Fruit fly (Drosophila melanogaster): Measurements from ENCODE around the gene CG12231.

The CG12231 gene

DNA sequence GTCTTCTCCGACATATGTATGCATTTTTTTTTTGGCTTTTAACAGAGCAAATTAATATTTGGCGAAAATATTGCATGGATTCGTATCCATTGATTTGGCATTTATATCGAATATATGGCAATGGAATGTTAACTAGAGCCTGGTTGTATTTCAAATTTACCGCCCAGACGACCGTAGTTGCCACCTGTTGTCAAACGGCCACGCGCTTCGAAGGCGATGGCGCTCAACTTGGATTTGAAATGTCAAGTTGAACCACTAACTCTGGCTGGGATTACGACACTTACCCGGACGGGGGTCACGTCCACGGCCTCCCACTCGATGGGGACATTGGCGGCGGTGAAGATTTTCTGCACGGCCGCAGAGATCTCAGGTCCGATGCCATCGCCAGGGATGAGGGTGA lies 11.2 kb downstream of the CG12231 start:
- TF ChIP-seq noc (tag; optimal IDR thresholded peaks at IDR 0.05): no peak

DNA sequence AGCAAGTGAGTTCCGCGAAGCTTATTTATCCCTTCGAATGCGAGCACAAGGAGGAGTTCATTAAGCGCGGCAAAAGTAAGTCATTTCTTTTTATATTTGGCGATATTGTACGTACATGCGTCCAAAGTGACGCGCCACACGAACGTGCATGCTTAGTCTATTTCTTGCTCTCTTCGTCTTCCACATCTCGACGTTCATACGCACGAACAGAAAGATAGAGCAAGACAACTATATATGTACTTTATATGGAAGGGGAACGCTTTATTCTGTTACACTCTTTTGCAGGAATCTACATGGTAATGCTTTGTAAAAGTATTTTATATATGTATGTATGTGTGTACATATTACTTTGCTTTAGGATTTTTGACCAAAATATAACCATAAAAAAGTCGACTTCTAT lies 21.3 kb downstream of the CG12231 start:
- no peak for TF ChIP-seq noc (tag; optimal IDR thresholded peaks at IDR 0.05)

DNA sequence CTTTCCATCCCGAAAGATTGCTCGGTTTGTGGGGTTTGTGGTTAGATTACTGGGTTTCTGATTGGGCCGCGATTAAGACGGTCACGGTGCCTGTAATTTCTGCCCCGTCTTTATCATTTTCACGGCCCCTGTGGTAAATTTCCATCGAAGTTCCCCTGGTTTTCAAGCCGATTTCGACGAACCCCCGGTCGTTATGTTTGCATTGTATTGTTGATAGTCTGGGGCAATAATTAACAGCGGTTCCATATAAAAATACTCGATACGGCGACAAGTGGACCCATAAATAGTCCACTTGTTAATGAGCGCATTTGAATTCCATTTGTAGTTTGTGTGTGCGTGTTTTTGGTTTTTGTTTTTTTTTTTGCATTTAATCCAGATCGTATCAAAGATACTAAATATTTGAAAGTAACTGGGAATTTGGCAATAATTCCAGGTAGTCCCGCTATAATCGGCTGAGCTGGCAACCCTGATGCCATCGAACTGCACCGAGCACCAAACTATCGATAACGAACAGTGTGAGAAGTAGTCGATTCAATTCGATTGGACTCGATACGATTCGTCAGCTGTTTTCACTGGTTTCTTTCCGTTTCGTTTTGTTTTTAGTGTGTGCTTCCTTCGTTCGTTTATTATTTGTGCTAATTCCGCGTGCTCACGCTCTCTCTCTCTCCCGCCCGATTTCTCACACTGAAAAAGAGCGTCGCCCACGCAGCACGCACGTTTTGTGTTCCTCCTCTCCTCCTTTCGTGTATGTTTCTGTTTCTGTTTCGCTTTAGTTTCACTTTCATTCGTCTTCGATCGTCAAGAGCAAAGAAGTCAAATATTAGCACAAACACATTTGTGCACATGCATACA lies 26.0 kb downstream of the CG12231 start:
- TF ChIP-seq noc (tag; optimal IDR thresholded peaks at IDR 0.05): peak; percentile 58

DNA sequence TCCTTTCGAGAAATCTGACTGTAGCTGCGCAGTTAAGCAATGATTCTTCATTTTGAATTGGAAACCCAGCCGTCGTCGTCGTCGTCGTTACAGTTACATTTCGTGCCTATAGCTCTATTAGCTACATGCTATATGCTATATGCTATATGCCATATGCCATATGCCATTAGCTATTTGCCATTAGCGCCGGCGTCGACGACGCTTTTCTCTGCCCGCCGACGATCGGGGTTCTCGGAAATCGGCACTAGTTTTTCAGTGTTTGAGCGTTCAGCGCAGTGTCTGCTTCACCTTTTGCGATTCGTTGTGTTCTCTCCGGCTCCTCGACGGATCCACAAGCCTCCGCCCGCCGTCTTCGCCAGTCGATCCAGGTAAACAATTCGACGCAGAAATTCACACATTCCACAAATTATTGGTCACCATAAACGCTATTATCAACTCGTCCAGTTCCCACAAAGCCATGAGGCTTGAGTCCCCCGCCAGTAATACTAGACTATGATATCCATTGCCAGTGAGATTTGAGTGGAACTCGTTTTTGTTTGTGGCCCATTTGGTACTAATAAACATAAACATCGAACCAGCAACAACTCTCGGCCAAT lies 27.3 kb downstream of the CG12231 start:
- TF ChIP-seq noc (tag; optimal IDR thresholded peaks at IDR 0.05): no peak

DNA sequence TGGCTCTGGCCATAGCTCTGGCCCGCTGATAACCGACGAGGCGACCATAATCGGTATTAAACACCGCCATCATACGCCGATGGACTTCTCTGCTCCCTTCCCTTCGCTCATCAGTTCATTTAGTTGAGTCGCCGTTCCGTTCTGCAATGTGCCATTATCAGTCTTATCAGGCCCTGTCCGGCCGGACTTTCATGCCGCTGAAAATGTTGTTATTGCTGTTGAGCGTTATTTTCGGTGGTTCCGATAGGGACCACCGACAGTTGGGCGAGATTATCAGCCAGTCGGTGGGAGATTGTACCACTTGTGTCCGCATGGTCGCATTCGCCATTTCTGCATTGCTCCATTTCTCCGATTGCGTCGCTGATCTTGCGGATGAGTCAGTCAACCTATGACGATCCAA lies 30.3 kb downstream of the CG12231 start:
- peak; percentile 10 for TF ChIP-seq noc (tag; optimal IDR thresholded peaks at IDR 0.05)

DNA sequence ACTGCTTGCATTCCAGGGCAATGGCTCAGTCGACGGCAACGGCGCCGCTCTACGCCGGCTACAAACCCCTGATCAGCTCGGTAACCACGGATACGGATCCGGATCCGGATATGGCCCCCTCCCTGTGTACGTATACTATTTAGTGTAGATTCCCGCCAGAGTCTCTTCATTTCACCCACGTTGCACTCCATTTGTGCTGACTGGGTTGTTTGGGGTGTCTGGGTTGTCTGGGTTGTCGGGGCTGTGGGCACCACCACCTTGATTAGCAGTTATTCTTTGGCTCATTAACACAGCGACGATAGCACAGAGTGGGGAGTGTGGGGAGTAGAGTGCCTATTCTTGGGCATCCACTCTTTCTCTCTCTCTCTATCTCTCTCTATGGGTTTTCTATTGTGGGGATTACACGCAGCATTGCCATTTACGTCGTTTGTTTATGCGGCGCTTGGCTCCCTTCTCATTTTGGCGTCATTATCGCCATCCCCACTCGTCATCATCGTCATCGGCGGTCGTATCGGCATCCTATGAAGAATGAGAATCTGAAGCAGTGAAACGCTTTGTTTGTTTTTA lies 32.7 kb downstream of the CG12231 start:
- TF ChIP-seq noc (tag; optimal IDR thresholded peaks at IDR 0.05): no peak

DNA sequence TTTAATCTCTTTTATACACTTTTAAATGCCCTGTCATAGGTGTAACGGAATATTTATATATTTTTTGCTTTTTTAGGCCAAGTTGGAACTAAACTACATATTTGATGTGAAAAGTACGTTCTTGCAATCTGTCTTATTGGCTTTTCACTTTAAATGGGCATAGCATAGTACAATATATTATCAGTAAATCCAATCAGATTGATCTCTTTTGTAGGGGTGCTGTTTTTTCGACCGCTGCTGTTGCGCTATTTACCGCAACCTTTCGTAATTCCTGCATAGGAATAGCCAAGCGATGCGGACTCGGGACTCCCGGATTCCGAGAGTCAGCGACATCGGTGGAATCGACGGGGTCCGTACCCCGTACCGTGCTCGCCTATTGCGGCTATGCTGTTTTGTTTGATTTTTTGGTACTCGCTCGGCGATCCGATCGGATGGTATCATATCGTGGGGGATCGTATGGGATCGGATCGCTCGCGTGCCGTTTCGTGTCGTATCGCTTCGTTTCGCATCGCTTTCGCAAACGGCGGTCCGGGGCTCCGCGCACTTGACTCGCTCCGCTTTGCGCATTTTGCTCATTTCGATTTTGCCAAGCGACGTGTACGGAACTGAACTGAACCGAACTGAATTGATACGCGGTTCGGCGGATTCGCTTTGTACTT lies 33.6 kb downstream of the CG12231 start:
- TF ChIP-seq noc (tag; optimal IDR thresholded peaks at IDR 0.05): peak; percentile 53

DNA sequence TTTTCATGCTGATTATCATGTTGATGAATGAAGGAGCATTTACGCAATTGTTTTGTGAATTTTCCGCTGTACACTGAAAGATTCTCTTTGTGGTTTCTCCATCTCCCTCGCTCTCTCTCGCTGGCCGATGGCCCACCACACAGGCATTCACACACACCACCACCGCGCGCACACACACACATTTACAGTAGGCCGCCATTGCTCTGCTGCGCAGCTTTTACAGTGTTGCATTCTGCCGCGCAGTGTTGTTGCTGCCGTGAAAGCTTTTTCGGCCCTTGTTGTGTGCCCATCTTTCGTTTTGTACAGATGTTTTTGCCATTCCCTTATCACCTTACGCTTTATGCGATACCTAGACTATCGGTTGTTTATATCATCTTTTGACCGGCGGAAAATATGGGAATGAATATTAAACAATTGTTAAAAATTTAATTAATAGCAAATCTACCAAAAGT lies 34.7 kb downstream of the CG12231 start:
- peak; percentile 21 for TF ChIP-seq noc (tag; optimal IDR thresholded peaks at IDR 0.05)

DNA sequence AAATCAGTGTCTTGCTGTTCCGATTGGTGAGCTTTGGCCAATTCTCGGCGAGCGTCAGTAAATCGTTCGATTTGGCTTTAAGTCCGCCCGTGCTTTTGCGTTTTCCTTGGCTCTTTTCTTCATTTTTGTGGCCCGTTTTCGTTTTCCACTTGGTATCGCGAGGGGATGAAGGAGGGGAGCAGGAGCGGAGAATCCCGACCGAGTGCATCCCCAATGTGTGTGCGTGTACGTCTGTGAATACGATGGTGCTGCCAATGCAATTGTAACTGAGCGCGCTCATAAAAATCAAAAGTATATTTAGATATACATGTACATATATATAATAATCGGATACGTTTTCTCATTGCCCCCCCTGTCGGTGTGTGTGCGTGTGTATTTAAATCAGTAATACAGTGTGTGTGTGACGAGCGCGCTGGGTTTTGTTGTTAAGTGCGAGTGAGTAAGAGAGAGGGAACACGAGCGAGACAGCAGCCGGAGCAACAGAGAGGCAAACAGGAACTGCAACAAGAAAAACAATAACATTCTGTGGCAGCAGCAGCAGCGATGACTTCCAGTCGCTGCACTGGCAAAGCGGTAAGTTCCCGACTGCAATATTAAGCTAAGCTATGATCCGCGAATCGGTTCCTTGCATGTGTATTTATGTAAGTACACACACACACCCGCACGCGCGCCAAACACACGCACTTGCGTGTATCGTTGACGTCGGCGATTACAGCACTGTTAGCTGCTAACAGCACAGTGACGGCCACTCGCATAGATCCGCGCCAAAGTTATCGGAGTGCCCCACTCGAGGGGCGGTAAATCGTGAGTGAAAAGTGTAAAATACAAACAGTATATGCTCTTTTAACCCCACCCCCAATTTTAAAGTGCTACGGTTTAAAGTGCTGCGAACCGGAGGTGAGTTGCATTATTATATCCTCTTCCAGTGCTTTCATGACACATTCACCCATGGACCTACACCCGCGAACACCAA lies 35.6 kb downstream of the CG12231 start:
- TF ChIP-seq noc (tag; optimal IDR thresholded peaks at IDR 0.05): peak; percentile 36

DNA sequence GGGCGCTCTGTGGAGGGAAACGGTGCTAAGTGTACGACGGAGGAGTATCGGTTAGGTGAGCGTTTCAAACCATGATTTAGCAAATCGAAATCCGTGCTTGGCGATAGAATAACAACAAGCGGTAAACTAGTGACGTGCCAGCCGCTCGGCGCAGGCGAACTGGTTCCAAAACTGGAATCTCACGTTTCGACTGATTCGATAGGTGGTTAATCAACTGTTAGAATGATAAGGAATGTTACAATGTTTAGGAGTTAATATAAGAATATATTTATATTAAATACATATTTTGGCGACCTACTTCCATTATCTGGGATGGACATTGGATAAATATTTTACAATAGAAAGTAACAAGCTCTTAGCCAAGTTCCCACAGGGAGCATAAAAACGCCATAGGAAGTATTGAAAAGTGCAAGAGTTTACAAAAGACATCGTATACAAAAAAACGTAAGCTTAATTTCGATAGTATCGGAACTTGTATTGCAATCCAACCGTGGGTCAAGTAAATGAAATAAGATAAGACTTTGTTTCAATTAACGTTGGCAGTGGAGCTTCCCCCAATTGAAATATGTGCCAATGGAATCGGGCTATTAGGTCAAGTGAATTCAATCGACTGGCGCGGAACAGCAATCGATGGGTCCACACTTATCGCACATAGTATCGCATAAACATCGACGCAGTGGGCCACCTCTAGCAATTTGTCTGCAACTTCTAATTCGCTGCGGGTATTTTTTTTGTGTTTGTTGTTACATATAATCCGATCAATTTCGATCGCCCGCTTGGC lies 36.5 kb downstream of the CG12231 start, which contains the start of the genes ksh, CG14200 and Pfrx:
TSS of gene ksh (minus strand) at position 163 of the 781 bp plus-strand sequence.
TSS of gene CG14200 (plus strand) at position 676 of the 781 bp plus-strand sequence.
TSS of gene Pfrx (plus strand) at position 676 of the 781 bp plus-strand sequence.
- no peak for TF ChIP-seq noc (tag; optimal IDR thresholded peaks at IDR 0.05)

DNA sequence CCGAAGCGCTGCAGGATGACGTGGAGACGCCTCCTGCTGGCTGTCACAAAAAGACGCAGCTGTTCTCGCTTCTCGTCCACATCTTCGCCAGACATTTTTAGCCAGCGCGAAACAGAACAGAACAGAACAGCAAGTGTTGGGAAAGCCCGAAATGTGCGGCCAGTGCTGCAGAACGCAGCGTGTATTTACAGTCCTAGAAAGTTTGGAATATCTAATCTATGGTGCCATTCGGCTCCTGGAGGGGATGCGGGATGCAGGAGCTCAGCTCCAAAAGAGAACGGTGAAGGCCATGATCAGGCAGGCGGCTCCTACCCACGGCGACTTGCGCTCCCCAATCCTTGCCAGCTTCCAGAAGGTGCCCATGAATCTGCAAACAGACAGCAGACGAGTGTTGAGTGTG lies 37.3 kb downstream of the CG12231 start, which contains the start of gene CG12204:
TSS of gene CG12204 (minus strand) at position 117 of the 400 bp plus-strand sequence.
- no peak for TF ChIP-seq noc (tag; optimal IDR thresholded peaks at IDR 0.05)

DNA sequence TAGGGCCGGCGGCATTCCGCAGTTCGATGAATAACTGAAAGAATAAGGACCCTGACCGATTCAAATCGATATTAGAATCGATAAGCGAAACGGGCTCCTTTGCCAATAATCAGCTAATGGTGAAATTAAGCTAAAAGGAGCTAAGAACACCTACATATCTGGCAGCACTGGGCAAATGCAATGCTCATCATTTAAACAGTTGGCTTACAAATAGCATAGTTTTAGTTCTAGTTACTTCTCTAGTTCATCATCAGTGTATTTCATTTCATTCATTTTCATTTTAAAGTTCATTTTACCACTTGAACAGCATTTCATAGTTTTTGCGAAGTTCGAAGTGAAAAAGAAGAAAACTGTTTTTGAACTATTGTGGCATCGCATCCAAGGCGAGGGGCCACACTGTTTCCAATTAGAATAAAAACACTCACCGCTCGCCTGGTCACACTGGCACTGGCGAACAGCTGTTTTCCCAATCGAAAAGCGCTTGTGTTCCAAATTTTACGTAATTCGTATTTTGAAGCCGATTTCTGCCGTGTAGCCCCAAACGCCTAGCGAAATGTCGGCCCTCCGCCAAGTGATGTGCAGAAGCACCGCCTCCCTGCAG lies 39.5 kb downstream of the CG12231 start, which contains the start of the genes pcm and ND-18:
TSS of gene pcm (minus strand) at position 28 of the 601 bp plus-strand sequence.
TSS of gene ND-18 (plus strand) at position 438 of the 601 bp plus-strand sequence.
- no peak for TF ChIP-seq noc (tag; optimal IDR thresholded peaks at IDR 0.05)

DNA sequence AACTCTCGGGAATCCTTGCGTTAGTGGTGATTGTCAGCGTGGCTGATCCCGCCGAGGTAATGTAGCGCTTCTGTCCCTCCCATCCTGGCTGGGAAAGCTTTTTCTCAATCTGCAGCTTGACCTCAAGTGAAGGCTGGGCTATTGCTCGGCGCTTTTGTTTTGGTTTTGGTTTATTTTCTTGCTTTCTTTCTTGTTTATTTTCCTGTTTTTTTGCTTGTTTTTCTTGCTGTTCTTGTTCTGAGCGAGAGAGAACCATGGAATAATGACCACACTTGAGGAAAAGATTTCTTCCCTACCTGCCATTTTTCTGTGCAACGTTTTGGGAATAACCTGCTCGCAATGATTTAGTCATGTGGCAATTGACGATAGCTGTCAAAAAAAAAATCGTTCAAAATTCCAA lies 46.5 kb downstream of the CG12231 start:
- no peak for TF ChIP-seq noc (tag; optimal IDR thresholded peaks at IDR 0.05)
